Fruit fly (Drosophila melanogaster): ENCODE data around the gene CG4598.

CG4598 gene

dm6 chr2L:9893183-9893582 lies 25.2 kb upstream of the CG4598 start, which contains the start of gene mtDNA-helicase (continued):
- TF ChIP-seq nom (GFP tag; optimal IDR thresholded peaks at IDR 0.05) (no peak), CG9817 (tag; optimal IDR thresholded peaks at IDR 0.05) (no peak), toy (GFP tag; IDR thresholded peaks at IDR 0.05) (no peak), CG8290 (GFP tag; optimal IDR thresholded peaks at IDR 0.05) (no peak), CG8290 (tag; optimal IDR thresholded peaks at IDR 0.05) (peak in 1 of 2 experiments; percentile 4), chn (GFP tag; optimal IDR thresholded peaks at IDR 0.05) (no peak), CG34422 (GFP tag; IDR thresholded peaks at IDR 0.05) (peak; percentile 49; the same call in 2 of the 3 replicates), gcm (GFP tag; optimal IDR thresholded peaks at IDR 0.05) (no peak), CG4424 (GFP tag; optimal IDR thresholded peaks at IDR 0.05) (no peak), YL-1 (GFP tag; optimal IDR thresholded peaks at IDR 0.05) (peak; percentile 37), dmrt11E (tag; optimal IDR thresholded peaks at IDR 0.05) (no peak), chif (GFP tag; optimal IDR thresholded peaks at IDR 0.05) (no peak), Ets97D (GFP tag; optimal IDR thresholded peaks at IDR 0.05) (no peak), CG8944 (GFP tag; optimal IDR thresholded peaks at IDR 0.05) (no peak), CG10543 (GFP tag; optimal IDR thresholded peaks at IDR 0.05) (no peak), unc-4 (GFP tag; IDR thresholded peaks at IDR 0.05; ENCODE audit: partially characterized antibody) (peak; percentile 56; the same call in 1 of the 2 replicates), Hand (GFP tag; optimal IDR thresholded peaks at IDR 0.05) (no peak), CG12155 (GFP tag; optimal IDR thresholded peaks at IDR 0.05) (no peak), Hr78 (GFP tag; optimal IDR thresholded peaks at IDR 0.05) (no peak), her (GFP tag; optimal IDR thresholded peaks at IDR 0.05) (no peak), CG7963 (GFP tag; IDR thresholded peaks at IDR 0.05; ENCODE audit: partially characterized antibody) (no peak), sd (tag; optimal IDR thresholded peaks at IDR 0.05) (peak; percentile 79), ab (GFP tag; optimal IDR thresholded peaks at IDR 0.05) (no peak), Usf (GFP tag; optimal IDR thresholded peaks at IDR 0.05) (no peak), CG16815 (GFP tag; optimal IDR thresholded peaks at IDR 0.05) (no peak), odd (GFP tag; optimal IDR thresholded peaks at IDR 0.05) (no peak), C15 (GFP tag; IDR thresholded peaks at IDR 0.05) (no peak), cwo (GFP tag; optimal IDR thresholded peaks at IDR 0.05) (no peak), Dfd (GFP tag; optimal IDR thresholded peaks at IDR 0.05) (no peak), CkIIα-i1 (GFP tag; IDR thresholded peaks at IDR 0.05) (no peak), disco-r (GFP tag; optimal IDR thresholded peaks at IDR 0.05) (no peak), CG34376 (GFP tag; optimal IDR thresholded peaks at IDR 0.05) (peak; percentile 16), CG2712 (tag; optimal IDR thresholded peaks at IDR 0.05) (no peak), ranshi (GFP tag; IDR thresholded peaks at IDR 0.05) (no peak), CG12219 (GFP tag; optimal IDR thresholded peaks at IDR 0.05) (no peak), fd96Cb (tag; optimal IDR thresholded peaks at IDR 0.05) (no peak), CG7357 (GFP tag; IDR thresholded peaks at IDR 0.05) (no peak), jumu (GFP tag; optimal IDR thresholded peaks at IDR 0.05) (no peak), klu (GFP tag; IDR thresholded peaks at IDR 0.05) (peak; percentile 38; the same call in 1 of the 2 replicates), ham (GFP tag; IDR thresholded peaks at IDR 0.05) (no peak), Dbx (GFP tag; IDR thresholded peaks at IDR 0.05) (no peak), sqz (GFP tag; optimal IDR thresholded peaks at IDR 0.05) (no peak), Doc2 (GFP tag; IDR thresholded peaks at IDR 0.05) (no peak), CG32532 (GFP tag; IDR thresholded peaks at IDR 0.05) (no peak), Abd-B (GFP tag; optimal IDR thresholded peaks at IDR 0.05) (no peak), CG11723 (GFP tag; optimal IDR thresholded peaks at IDR 0.05) (no peak), gem (tag; optimal IDR thresholded peaks at IDR 0.05) (no peak), hth (optimal IDR thresholded peaks at IDR 0.05) (no peak), CG13287 (GFP tag; IDR thresholded peaks at IDR 0.05; ENCODE audit: partially characterized antibody) (peak; percentile 65), Blimp-1 (GFP tag; optimal IDR thresholded peaks at IDR 0.05) (no peak), corto (GFP tag; optimal IDR thresholded peaks at IDR 0.05) (no peak), emc (GFP tag; optimal IDR thresholded peaks at IDR 0.05) (no peak)

All from whole organism, embryonic.